Worm (Caenorhabditis elegans) whole organism, L4/young adult: Measurements from ENCODE around the gene F17H10.2.

Experiments used
- W03F9.2 ChIP-seq: fragments of 150-350 bp; optimal IDR thresholded peaks from 2 replicates; lab custom pipeline; 2014; ENCODE audit warnings: missing biosample characterization, missing genetic modification characterization
- him-1 ChIP-seq: sonication (generic microtip); optimal IDR thresholded peaks from 2 replicates; lab custom pipeline; 2016; ENCODE audit warnings: missing genotype, missing genetic modification reagents, missing genetic modification characterization, missing compliant biosample characterization

ce11 chrX:13113457-13113856 lies at the start of gene F17H10.2:
- TF ChIP-seq W03F9.2 (tag; lab: Kevin White, UChicago), result no peak
- no peak for TF ChIP-seq him-1
